Fruit fly (Drosophila melanogaster) whole organism, pupa: Measurements from ENCODE around the gene Sfp78E.

Source experiments
- CG10348 ChIP-seq: fragments of 200-800 bp; sonication (Bioruptor generic); IDR thresholded peaks from 2 replicates; pipeline ENCODE4 v1.3.6; 2022; ENCODE audit warnings: missing biosample characterization, missing genetic modification characterization
- CG12605 ChIP-seq: fragments of 200-800 bp; sonication (Bioruptor generic); IDR thresholded peaks from 2 replicates; pipeline ENCODE4 v1.3.6; 2022; ENCODE audit warnings: missing biosample characterization, missing genetic modification characterization
- CG13204 ChIP-seq: fragments of 200-800 bp; sonication (Bioruptor generic); optimal IDR thresholded peaks from 2 replicates; lab custom pipeline; 2018; ENCODE audit warnings: missing biosample characterization, mild to moderate bottlenecking, missing genetic modification characterization, moderate library complexity
- CG14655 ChIP-seq: fragments of 200-800 bp; sonication (Bioruptor generic); optimal IDR thresholded peaks from 3 replicates; lab custom pipeline; 2017; ENCODE audit warnings: mild to moderate bottlenecking, missing biosample characterization, missing genetic modification reagents, missing genetic modification characterization
- CG15710 ChIP-seq: fragments of 200-800 bp; sonication (Bioruptor generic); optimal IDR thresholded peaks from 2 replicates; lab custom pipeline; 2018; ENCODE audit warnings: missing biosample characterization, mild to moderate bottlenecking, missing genetic modification characterization, moderate library complexity
- CG17806 ChIP-seq: fragments of 200-800 bp; sonication (Bioruptor generic); optimal IDR thresholded peaks from 2 replicates; lab custom pipeline; 2018; ENCODE audit warnings: missing biosample characterization, mild to moderate bottlenecking, missing genetic modification characterization, moderate library complexity
- CG32121 ChIP-seq: fragments of 200-800 bp; sonication (Bioruptor generic); IDR thresholded peaks from 2 replicates; pipeline ENCODE4 v1.3.6; 2022; ENCODE audit warnings: missing biosample characterization, missing genetic modification characterization
- CG34367 ChIP-seq: fragments of 200-800 bp; sonication (Bioruptor generic); optimal IDR thresholded peaks from 2 replicates; lab custom pipeline; 2018; ENCODE audit warnings: missing biosample characterization, mild to moderate bottlenecking, missing genetic modification characterization
- CG4496 ChIP-seq: fragments of 200-800 bp; sonication (Bioruptor generic); IDR thresholded peaks from 3 replicates; pipeline ENCODE4 v1.3.6; 2022; ENCODE audit warnings: missing biosample characterization, missing genetic modification characterization
- CG8159 ChIP-seq: fragments of 200-800 bp; sonication (Bioruptor generic); optimal IDR thresholded peaks from 3 replicates; lab custom pipeline; 2018; ENCODE audit warnings: missing biosample characterization, mild to moderate bottlenecking, missing genetic modification characterization, moderate library complexity
- CG8301 ChIP-seq: fragments of 200-800 bp; sonication (Bioruptor generic); optimal IDR thresholded peaks from 2 replicates; lab custom pipeline; 2018; ENCODE audit warnings: missing biosample characterization, mild to moderate bottlenecking, missing genetic modification characterization
- CG9948 ChIP-seq: fragments of 200-800 bp; sonication (Bioruptor generic); optimal IDR thresholded peaks from 2 replicates; lab custom pipeline; 2018; ENCODE audit warnings: missing biosample characterization, mild to moderate bottlenecking, missing genetic modification characterization, moderate library complexity
- D1 ChIP-seq: fragments of 200-800 bp; sonication (Bioruptor generic); optimal IDR thresholded peaks from 2 replicates; lab custom pipeline; 2018; ENCODE audit warnings: missing biosample characterization, mild to moderate bottlenecking, missing genetic modification characterization, moderate library complexity
- EcR ChIP-seq: fragments of 200-800 bp; sonication (Bioruptor generic); optimal IDR thresholded peaks from 3 replicates; lab custom pipeline; 2019; ENCODE audit warnings: missing biosample characterization, missing genetic modification characterization, mild to moderate bottlenecking, moderate library complexity, missing genetic modification reagents
- Ets98B ChIP-seq: fragments of 200-800 bp; sonication (Bioruptor generic); IDR thresholded peaks from 2 replicates; pipeline ENCODE4 v1.3.6; 2022; ENCODE audit warnings: missing biosample characterization, missing genetic modification characterization
- Pif1A ChIP-seq: fragments of 200-800 bp; sonication (Bioruptor generic); optimal IDR thresholded peaks from 3 replicates; lab custom pipeline; 2016; ENCODE audit warnings: missing biosample characterization, missing genetic modification characterization
- Pif1B ChIP-seq: fragments of 200-800 bp; sonication (Bioruptor generic); optimal IDR thresholded peaks from 3 replicates; lab custom pipeline; 2016; ENCODE audit warnings: missing biosample characterization, missing genetic modification characterization
- Snoo ChIP-seq: fragments of 200-800 bp; sonication (Bioruptor generic); optimal IDR thresholded peaks from 3 replicates; lab custom pipeline; 2017; ENCODE audit warnings: missing biosample characterization, mild to moderate bottlenecking, missing genetic modification characterization, inconsistent platforms
- fd96Ca ChIP-seq: fragments of 200-800 bp; sonication (Bioruptor generic); IDR thresholded peaks from 3 replicates; pipeline ENCODE4 v1.3.6; 2022; ENCODE audit warnings: missing biosample characterization, missing genetic modification characterization
- gl ChIP-seq: fragments of 200-800 bp; sonication (Bioruptor generic); optimal IDR thresholded peaks from 2 replicates; lab custom pipeline; 2018; ENCODE audit warnings: missing biosample characterization, mild to moderate bottlenecking, missing genetic modification characterization
- rn ChIP-seq: fragments of 200-800 bp; sonication (Bioruptor generic); IDR thresholded peaks from 2 replicates; pipeline ENCODE4 v1.3.6; 2022; ENCODE audit warnings: missing biosample characterization, missing genetic modification characterization

Gene Sfp78E

DNA sequence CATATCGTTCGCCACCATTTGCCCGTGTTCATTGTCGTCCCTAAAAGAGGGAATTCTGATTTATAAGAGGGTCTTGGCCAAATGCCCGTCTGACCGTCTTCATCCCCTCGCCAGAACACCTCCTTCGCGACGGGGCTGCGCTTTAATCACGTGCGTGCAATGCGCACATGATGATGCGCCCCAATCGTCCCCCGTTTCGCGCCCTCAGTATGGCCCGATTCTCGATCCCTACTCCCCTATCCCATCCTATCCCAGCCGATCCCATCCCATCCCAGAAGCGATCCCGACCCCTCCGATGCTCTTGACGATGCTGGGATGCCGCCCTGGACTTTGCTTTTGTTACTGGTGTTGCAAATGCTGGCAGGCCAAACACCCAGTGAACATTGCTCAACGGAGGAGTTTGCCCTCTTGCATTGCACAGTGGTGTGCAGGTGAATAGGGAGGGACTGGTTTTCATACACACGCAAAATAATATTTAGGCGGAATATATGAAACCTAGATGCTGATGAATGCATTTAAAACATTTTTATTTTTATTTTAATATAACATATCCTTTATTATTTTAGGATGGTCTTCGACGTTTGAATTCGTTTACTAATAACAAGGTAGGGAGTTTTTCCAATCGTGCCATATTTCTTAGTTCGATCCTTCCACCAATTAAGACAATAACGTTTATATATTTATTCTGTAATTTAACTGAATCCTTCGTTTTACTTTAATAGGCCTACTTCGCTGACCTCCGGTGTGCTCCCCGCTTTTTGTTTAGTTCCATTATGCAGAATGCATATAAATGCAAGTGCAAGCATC is 26.1 kb upstream of the Sfp78E start:
- TF ChIP-seq Ets98B (GFP tag; lab: Robert Waterston, UW) (no peak), D1 (peak; percentile 89), CG9948 (tag; lab: Kevin White, UChicago) (peak; percentile 89), CG32121 (no peak), CG15710 (tag; lab: Kevin White, UChicago) (peak; percentile 87), CG17806 (tag; lab: Kevin White, UChicago) (peak; percentile 82), CG4496 (peak; percentile 12; the same call in 1 of the 3 replicates), CG8159 (peak; percentile 92), gl (tag; lab: Kevin White, UChicago) (peak; percentile 57), CG12605 (GFP tag; lab: Robert Waterston, UW) (no peak), CG14655 (GFP tag; lab: Kevin White, UChicago) (peak; percentile 91), Pif1B (peak; percentile 72), rn (GFP tag; lab: Robert Waterston, UW) (no peak), CG34367 (tag; lab: Kevin White, UChicago) (peak; percentile 77), CG8301 (tag; lab: Kevin White, UChicago) (peak; percentile 80), Snoo (tag; lab: Kevin White, UChicago) (peak; percentile 69), CG13204 (GFP tag; lab: Kevin White, UChicago) (peak; percentile 64), CG10348 (GFP tag; lab: Robert Waterston, UW) (no peak), Pif1A (GFP tag; lab: Kevin White, UChicago) (peak; percentile 28), fd96Ca (GFP tag; lab: Robert Waterston, UW) (peak; percentile 55; the same call in 1 of the 3 replicates), EcR (GFP tag; lab: Kevin White, UChicago) (peak; percentile 74)

DNA sequence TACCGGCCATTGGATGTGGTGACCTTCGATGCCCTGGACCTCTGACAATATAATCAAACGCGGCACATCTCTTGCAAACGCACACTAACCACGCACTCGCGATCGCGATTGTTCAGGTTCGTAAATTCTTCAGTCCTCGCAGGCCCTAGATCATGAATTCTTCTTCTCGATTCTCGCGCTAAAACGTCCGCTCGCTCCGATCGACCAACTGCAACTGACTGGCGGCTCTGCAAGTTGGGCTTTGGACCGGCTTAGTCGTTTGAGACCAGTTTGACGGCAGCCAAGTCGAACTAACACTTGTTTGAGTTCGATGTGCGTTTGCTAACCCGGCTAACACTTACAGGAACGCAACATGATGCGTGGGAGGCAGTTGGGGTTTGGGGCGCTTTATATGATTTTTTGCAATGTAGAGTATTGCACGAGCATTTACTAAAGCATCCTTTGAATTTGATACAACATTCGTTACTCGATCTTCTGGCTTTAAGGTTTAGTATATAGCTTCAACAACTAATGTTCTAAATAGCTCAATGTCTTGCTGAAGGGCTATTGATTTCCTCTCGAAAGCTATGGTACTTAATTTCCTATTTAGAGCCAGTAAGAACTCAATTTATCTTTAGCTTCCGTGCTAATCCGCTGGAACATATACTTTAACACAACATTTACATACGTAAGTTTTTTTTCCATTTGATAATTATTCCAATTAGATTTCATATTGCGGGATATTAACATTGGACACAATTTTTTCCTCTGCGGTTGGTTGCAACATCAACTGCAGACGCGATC is 22.5 kb upstream of the Sfp78E start, which contains the start of gene CG32447:
TSS of gene CG32447 (minus strand) at position 222 of the 783 bp plus-strand sequence.
- TF ChIP-seq CG14655 (GFP tag; lab: Kevin White, UChicago) (peak; percentile 45), CG15710 (tag; lab: Kevin White, UChicago) (no peak), Ets98B (GFP tag; lab: Robert Waterston, UW) (peak; percentile 6; the same call in 1 of the 2 replicates), fd96Ca (GFP tag; lab: Robert Waterston, UW) (no peak), CG12605 (GFP tag; lab: Robert Waterston, UW) (no peak), CG10348 (GFP tag; lab: Robert Waterston, UW) (no peak), CG8301 (tag; lab: Kevin White, UChicago) (peak; percentile 32)

DNA sequence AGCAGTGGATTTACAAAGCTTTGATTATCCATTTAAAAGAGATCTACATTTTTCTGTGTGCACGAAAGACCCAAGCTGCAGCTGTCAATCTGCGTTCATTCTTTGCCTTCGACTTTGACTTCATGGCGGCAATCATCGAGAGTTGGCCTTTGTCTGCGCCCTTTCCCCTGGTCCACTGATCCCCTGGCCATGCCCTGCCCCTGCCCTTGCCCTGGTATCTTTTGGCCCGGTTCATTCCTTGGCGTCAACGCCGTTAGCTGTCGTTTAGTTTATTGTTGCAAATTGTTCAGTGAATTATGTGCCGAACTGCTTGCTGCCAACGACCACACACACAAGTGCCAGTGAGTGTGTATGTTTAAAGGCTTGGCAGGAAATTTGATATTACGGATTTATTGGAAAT is 17.1 kb upstream of the Sfp78E start:
- TF ChIP-seq CG34367 (tag; lab: Kevin White, UChicago) (no peak), EcR (GFP tag; lab: Kevin White, UChicago) (peak; percentile 66)

DNA sequence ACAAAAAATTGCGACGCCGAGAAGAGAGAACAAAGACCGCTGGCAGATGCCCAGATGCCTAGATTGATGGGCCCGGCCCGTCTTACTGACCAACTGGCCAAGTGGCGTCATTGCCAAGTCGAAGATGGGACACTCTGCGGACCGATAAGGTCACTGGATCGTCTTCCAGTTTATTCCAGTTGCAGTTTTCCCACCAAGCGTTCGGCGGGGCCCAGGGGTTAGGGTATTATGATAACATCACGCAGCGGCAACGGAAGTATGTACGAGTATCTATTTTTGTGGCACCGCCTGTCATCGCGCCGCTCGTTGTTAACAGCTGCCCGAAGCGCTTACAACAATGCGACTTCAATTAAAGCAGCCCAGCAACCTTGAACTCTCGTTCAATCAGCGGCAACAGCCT is 16.2 kb upstream of the Sfp78E start:
- TF ChIP-seq EcR (GFP tag; lab: Kevin White, UChicago), result peak; percentile 75
- no peak for TF ChIP-seq Ets98B (GFP tag; lab: Robert Waterston, UW)
- TF ChIP-seq CG13204 (GFP tag; lab: Kevin White, UChicago), result peak; percentile 16
- TF ChIP-seq Pif1B, result no peak
- no peak for TF ChIP-seq CG14655 (GFP tag; lab: Kevin White, UChicago)
- TF ChIP-seq Snoo (tag; lab: Kevin White, UChicago), result no peak
- TF ChIP-seq Pif1A (GFP tag; lab: Kevin White, UChicago), result no peak
- no peak for TF ChIP-seq CG9948 (tag; lab: Kevin White, UChicago)
- TF ChIP-seq, all 21 proteins: peak for 2

DNA sequence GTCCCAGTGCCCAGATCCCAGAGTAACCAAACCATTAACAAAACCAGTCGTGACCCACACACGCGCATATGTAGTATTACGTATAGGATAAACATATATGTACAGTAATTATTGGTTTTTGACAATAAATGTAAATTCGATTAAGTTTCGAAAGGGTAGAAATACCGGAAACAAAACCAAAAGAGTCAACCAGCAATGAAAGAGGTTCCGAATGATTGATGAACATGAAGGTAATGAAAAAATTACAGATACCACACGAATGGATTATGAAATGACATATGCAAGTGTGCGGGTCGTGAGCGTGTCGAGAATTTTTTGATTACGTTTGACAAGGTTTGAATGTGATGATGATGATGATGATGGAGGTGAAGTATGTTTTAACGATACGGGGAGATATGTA is 10.8 kb upstream of the Sfp78E start:
- TF ChIP-seq CG13204 (GFP tag; lab: Kevin White, UChicago) (peak; percentile 0), D1 (no peak)

DNA sequence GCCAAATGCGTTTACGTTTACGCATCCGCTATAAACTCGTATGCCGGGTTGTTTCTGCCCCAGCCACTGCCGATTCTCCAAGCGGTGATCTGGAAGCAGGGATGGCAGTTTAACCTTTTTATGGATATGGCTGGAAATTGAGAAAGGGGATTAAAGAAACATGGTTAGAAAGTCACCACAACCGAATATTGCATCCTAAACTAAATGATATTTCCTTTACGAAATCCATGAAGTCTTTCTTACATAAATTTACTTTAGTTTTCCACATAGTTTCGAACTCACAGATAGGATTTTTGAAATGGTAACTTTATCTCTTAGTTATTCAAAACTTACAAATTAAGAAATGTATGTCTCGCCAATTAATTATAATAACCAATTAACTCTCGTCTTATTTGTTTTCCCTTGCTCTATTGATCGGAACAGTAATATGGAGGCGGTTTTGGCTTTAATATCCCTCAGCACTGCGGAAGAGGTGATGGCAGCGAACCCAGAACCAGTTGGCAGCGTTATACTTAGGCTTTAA is 4.8 kb upstream of the Sfp78E start:
- TF ChIP-seq CG10348 (GFP tag; lab: Robert Waterston, UW), result no peak
- no peak for TF ChIP-seq CG12605 (GFP tag; lab: Robert Waterston, UW)
- no peak for TF ChIP-seq CG34367 (tag; lab: Kevin White, UChicago)
